Worm (Caenorhabditis elegans) whole organism, early embryonic: ENCODE results near the gene F13B12.6.

Experiments used
- B0310.2 ChIP-seq: sonication (generic microtip); optimal IDR thresholded peaks from 2 replicates; lab custom pipeline; 2016; ENCODE audit warnings: mild to moderate bottlenecking, missing genetic modification characterization, missing compliant biosample characterization
- ceh-13 ChIP-seq: fragments of 200-800 bp; sonication (Bioruptor generic); optimal IDR thresholded peaks from 2 replicates; lab custom pipeline; 2018; ENCODE audit warnings: mild to moderate bottlenecking, missing genetic modification characterization, missing compliant biosample characterization
- ceh-36 ChIP-seq: sonication (generic microtip); optimal IDR thresholded peaks from 2 replicates; lab custom pipeline; 2016; ENCODE audit warnings: missing genetic modification characterization, inconsistent platforms, missing compliant biosample characterization
- hnd-1 ChIP-seq: sonication (generic microtip); optimal IDR thresholded peaks from 2 replicates; lab custom pipeline; 2016; ENCODE audit warnings: missing genetic modification characterization, missing compliant biosample characterization
- pes-1 ChIP-seq: fragments of 200-800 bp; sonication (Bioruptor generic); IDR thresholded peaks from 2 replicates; pipeline ENCODE4 v1.3.6; 2022; ENCODE audit warnings: missing genetic modification reagents, missing genetic modification characterization, missing compliant biosample characterization
- sea-1 ChIP-seq: fragments of 200-800 bp; sonication (Bioruptor generic); conservative IDR thresholded peaks from 2 replicates; pipeline ENCODE4 v1.3.6; 2022; ENCODE audit warnings: missing genetic modification characterization, missing compliant biosample characterization
- tbx-11 ChIP-seq: fragments of 200-800 bp; sonication (Bioruptor generic); IDR thresholded peaks from 2 replicates; pipeline ENCODE4 v1.3.6; 2022; ENCODE audit warnings: missing genetic modification characterization, missing compliant biosample characterization

DNA sequence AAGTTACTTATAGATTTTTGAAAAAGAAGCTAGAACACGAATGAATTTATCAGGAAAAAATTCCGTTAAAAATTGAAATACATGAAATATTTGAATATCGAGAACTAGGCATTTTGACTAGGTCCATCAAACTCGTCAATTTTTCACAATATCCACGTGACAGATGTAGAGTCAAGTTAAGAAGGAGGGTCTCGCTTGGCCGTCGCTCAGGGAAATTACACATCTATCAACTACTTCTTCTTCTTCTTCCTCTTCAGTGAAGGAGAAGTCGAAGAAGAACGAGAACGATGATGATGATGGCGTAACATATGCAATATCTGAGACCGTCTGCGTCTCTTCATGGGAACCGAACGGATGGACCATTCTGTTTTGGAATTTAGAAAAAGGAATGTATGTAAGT lies 2.2 kb upstream of the F13B12.6 start:
- TF ChIP-seq B0310.2 (no peak), ceh-36 (tag; lab: Kevin White, UChicago) (no peak), ceh-13 (GFP tag; lab: Kevin White, UChicago) (no peak), hnd-1 (tag; lab: Kevin White, UChicago) (no peak), sea-1 (GFP tag; lab: Robert Waterston, UW) (no peak), tbx-11 (GFP tag; lab: Robert Waterston, UW) (no peak), pes-1 (GFP tag; lab: Robert Waterston, UW) (no peak)
